In the genomic region with DNA sequence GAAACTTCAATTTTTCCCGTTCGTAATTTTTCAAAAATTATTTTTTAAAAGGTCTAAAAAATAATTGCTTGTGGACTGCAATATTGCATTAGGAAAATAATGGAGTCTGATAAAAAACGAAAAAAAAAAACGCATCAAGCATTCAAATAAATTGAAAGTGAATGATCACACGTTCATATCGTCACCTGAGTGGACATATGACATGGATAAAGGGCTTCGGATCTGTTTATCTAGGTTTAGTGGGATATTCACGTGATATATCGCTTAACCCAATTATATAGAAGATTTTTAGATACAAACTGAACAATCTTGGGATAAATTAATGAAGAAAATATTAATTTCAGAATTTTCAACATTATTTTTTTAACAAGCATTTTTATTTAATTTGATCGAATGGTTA, we compare ENCODE assay signal across 4 worm cellular contexts.
TF ChIP-seq lines count a peak whose summit lies in the region.

No protein-coding gene starts in this region.

TF ChIP-seq in whole organism, L1 larva, 84 proteins besides CTCF, POLR2A, EP300 and RAD21 (continues in another document):
- TF ChIP-seq unc-30 (tag; optimal IDR thresholded peaks at IDR 0.05; lab: Kevin White, UChicago) (no peak), sup-37 (GFP tag; optimal IDR thresholded peaks at IDR 0.05; lab: Kevin White, UChicago) (no peak), isw-1 (GFP tag; IDR thresholded peaks at IDR 0.05; lab: Robert Waterston, UW) (no peak), zip-4 (GFP tag; optimal IDR thresholded peaks at IDR 0.05; lab: Kevin White, UChicago) (no peak), mef-2 (tag; optimal IDR thresholded peaks at IDR 0.05; lab: Kevin White, UChicago) (no peak), vab-15 (tag; optimal IDR thresholded peaks at IDR 0.05; lab: Kevin White, UChicago) (no peak), ceh-8 (GFP tag; optimal IDR thresholded peaks at IDR 0.05; lab: Kevin White, UChicago) (no peak), Y116A8C.19 (tag; optimal IDR thresholded peaks at IDR 0.05; lab: Kevin White, UChicago; ENCODE audit: borderline replicate concordance) (no peak), lsy-2 (tag; optimal IDR thresholded peaks at IDR 0.05; lab: Kevin White, UChicago) (no peak), fos-1 (tag; optimal IDR thresholded peaks at IDR 0.05; lab: Kevin White, UChicago) (no peak), snu-23 (GFP tag; optimal IDR thresholded peaks at IDR 0.05; lab: Kevin White, UChicago) (peak; percentile 14), nhr-47 (tag; optimal IDR thresholded peaks at IDR 0.05; lab: Kevin White, UChicago) (peak; percentile 26), hlh-4 (tag; optimal IDR thresholded peaks at IDR 0.05; lab: Kevin White, UChicago) (no peak), ceh-90 (tag; optimal IDR thresholded peaks at IDR 0.05; lab: Kevin White, UChicago) (no peak), pax-3 (tag; optimal IDR thresholded peaks at IDR 0.05; lab: Kevin White, UChicago) (peak; percentile 43), nhr-12 (tag; optimal IDR thresholded peaks at IDR 0.05; lab: Kevin White, UChicago) (no peak), elt-3 (tag; optimal IDR thresholded peaks at IDR 0.05; lab: Kevin White, UChicago) (peak in 1 of 6 experiments; percentile 12), pag-3 (tag; optimal IDR thresholded peaks at IDR 0.05; lab: Kevin White, UChicago; ENCODE audit: borderline replicate concordance, insufficient read depth) (no peak), unc-86 (tag; optimal IDR thresholded peaks at IDR 0.05; lab: Kevin White, UChicago) (no peak), irx-1 (tag; optimal IDR thresholded peaks at IDR 0.05; lab: Kevin White, UChicago) (no peak), lin-13 (GFP tag; optimal IDR thresholded peaks at IDR 0.05; lab: Kevin White, UChicago) (no peak), snpc-4 (tag; optimal IDR thresholded peaks at IDR 0.05; lab: Kevin White, UChicago) (no peak)

TF ChIP-seq in whole organism, L3 larva, 47 proteins besides CTCF, POLR2A, EP300 and RAD21:
- TF ChIP-seq aly-2 (tag; optimal IDR thresholded peaks at IDR 0.05; lab: Kevin White, UChicago) (no peak), nhr-23 (tag; optimal IDR thresholded peaks at IDR 0.05; lab: Kevin White, UChicago) (peak; percentile 59), hmg-11 (tag; optimal IDR thresholded peaks at IDR 0.05; lab: Kevin White, UChicago) (no peak), nhr-43 (tag; optimal IDR thresholded peaks at IDR 0.05; lab: Kevin White, UChicago; ENCODE audit: poor library complexity, severe bottlenecking) (peak; percentile 29)

TF ChIP-seq in whole organism, L4 larva, 104 proteins besides CTCF, POLR2A, EP300 and RAD21:
- TF ChIP-seq hlh-30 (tag; optimal IDR thresholded peaks at IDR 0.05; lab: Kevin White, UChicago; ENCODE audit: insufficient read depth): peak; percentile 67
- TF ChIP-seq ztf-7 (tag; optimal IDR thresholded peaks at IDR 0.05; lab: Kevin White, UChicago): no peak
- TF ChIP-seq aha-1 (tag; lab: Kevin White, UChicago): peak; percentile 45

TF ChIP-seq in whole organism, late embryonic, 69 proteins besides CTCF, POLR2A, EP300 and RAD21:
- no peak for TF ChIP-seq ceh-48 (tag; optimal IDR thresholded peaks at IDR 0.05; lab: Kevin White, UChicago)
- peak; percentile 10 for TF ChIP-seq dve-1 (tag; optimal IDR thresholded peaks at IDR 0.05; lab: Kevin White, UChicago)

Comparison
In these comparisons a context has a peak if more than half of its experiments do, and no peak if none do; other contexts are left out.
1. Of the 29 proteins assayed by ChIP-seq in both whole organism, L4 larva and whole organism, L1 larva: peak only in whole organism, L4 larva: aha-1; only in whole organism, L1 larva: none; in both: none; in neither: 28.